Fruit fly (Drosophila melanogaster) whole organism, pupa: ENCODE data around the gene CG45067.
A peak's percentile ranks its signal among the peaks of the same experiment; 100 is the strongest.

Experiments
- CG10348 ChIP-seq: fragments of 200-800 bp; sonication (Bioruptor generic); IDR thresholded peaks from 2 replicates; pipeline ENCODE4 v1.3.6; 2022; ENCODE audit warnings: missing biosample characterization, missing genetic modification characterization
- CG12605 ChIP-seq: fragments of 200-800 bp; sonication (Bioruptor generic); IDR thresholded peaks from 2 replicates; pipeline ENCODE4 v1.3.6; 2022; ENCODE audit warnings: missing biosample characterization, missing genetic modification characterization
- CG13204 ChIP-seq: fragments of 200-800 bp; sonication (Bioruptor generic); optimal IDR thresholded peaks from 2 replicates; lab custom pipeline; 2018; ENCODE audit warnings: missing biosample characterization, mild to moderate bottlenecking, missing genetic modification characterization, moderate library complexity
- CG14655 ChIP-seq: fragments of 200-800 bp; sonication (Bioruptor generic); optimal IDR thresholded peaks from 3 replicates; lab custom pipeline; 2017; ENCODE audit warnings: mild to moderate bottlenecking, missing biosample characterization, missing genetic modification reagents, missing genetic modification characterization
- CG15710 ChIP-seq: fragments of 200-800 bp; sonication (Bioruptor generic); optimal IDR thresholded peaks from 2 replicates; lab custom pipeline; 2018; ENCODE audit warnings: missing biosample characterization, mild to moderate bottlenecking, missing genetic modification characterization, moderate library complexity
- CG17806 ChIP-seq: fragments of 200-800 bp; sonication (Bioruptor generic); optimal IDR thresholded peaks from 2 replicates; lab custom pipeline; 2018; ENCODE audit warnings: missing biosample characterization, mild to moderate bottlenecking, missing genetic modification characterization, moderate library complexity
- CG32121 ChIP-seq: fragments of 200-800 bp; sonication (Bioruptor generic); IDR thresholded peaks from 2 replicates; pipeline ENCODE4 v1.3.6; 2022; ENCODE audit warnings: missing biosample characterization, missing genetic modification characterization
- CG34367 ChIP-seq: fragments of 200-800 bp; sonication (Bioruptor generic); optimal IDR thresholded peaks from 2 replicates; lab custom pipeline; 2018; ENCODE audit warnings: missing biosample characterization, mild to moderate bottlenecking, missing genetic modification characterization
- CG4496 ChIP-seq: fragments of 200-800 bp; sonication (Bioruptor generic); IDR thresholded peaks from 3 replicates; pipeline ENCODE4 v1.3.6; 2022; ENCODE audit warnings: missing biosample characterization, missing genetic modification characterization
- CG8159 ChIP-seq: fragments of 200-800 bp; sonication (Bioruptor generic); optimal IDR thresholded peaks from 3 replicates; lab custom pipeline; 2018; ENCODE audit warnings: missing biosample characterization, mild to moderate bottlenecking, missing genetic modification characterization, moderate library complexity
- CG8301 ChIP-seq: fragments of 200-800 bp; sonication (Bioruptor generic); optimal IDR thresholded peaks from 2 replicates; lab custom pipeline; 2018; ENCODE audit warnings: missing biosample characterization, mild to moderate bottlenecking, missing genetic modification characterization
- CG9948 ChIP-seq: fragments of 200-800 bp; sonication (Bioruptor generic); optimal IDR thresholded peaks from 2 replicates; lab custom pipeline; 2018; ENCODE audit warnings: missing biosample characterization, mild to moderate bottlenecking, missing genetic modification characterization, moderate library complexity
- D1 ChIP-seq: fragments of 200-800 bp; sonication (Bioruptor generic); optimal IDR thresholded peaks from 2 replicates; lab custom pipeline; 2018; ENCODE audit warnings: missing biosample characterization, mild to moderate bottlenecking, missing genetic modification characterization, moderate library complexity
- EcR ChIP-seq: fragments of 200-800 bp; sonication (Bioruptor generic); optimal IDR thresholded peaks from 3 replicates; lab custom pipeline; 2019; ENCODE audit warnings: missing biosample characterization, missing genetic modification characterization, mild to moderate bottlenecking, moderate library complexity, missing genetic modification reagents
- Ets98B ChIP-seq: fragments of 200-800 bp; sonication (Bioruptor generic); IDR thresholded peaks from 2 replicates; pipeline ENCODE4 v1.3.6; 2022; ENCODE audit warnings: missing biosample characterization, missing genetic modification characterization
- Pif1A ChIP-seq: fragments of 200-800 bp; sonication (Bioruptor generic); optimal IDR thresholded peaks from 3 replicates; lab custom pipeline; 2016; ENCODE audit warnings: missing biosample characterization, missing genetic modification characterization
- Pif1B ChIP-seq: fragments of 200-800 bp; sonication (Bioruptor generic); optimal IDR thresholded peaks from 3 replicates; lab custom pipeline; 2016; ENCODE audit warnings: missing biosample characterization, missing genetic modification characterization
- Snoo ChIP-seq: fragments of 200-800 bp; sonication (Bioruptor generic); optimal IDR thresholded peaks from 3 replicates; lab custom pipeline; 2017; ENCODE audit warnings: missing biosample characterization, mild to moderate bottlenecking, missing genetic modification characterization, inconsistent platforms
- fd96Ca ChIP-seq: fragments of 200-800 bp; sonication (Bioruptor generic); IDR thresholded peaks from 3 replicates; pipeline ENCODE4 v1.3.6; 2022; ENCODE audit warnings: missing biosample characterization, missing genetic modification characterization
- gl ChIP-seq: fragments of 200-800 bp; sonication (Bioruptor generic); optimal IDR thresholded peaks from 2 replicates; lab custom pipeline; 2018; ENCODE audit warnings: missing biosample characterization, mild to moderate bottlenecking, missing genetic modification characterization
- rn ChIP-seq: fragments of 200-800 bp; sonication (Bioruptor generic); IDR thresholded peaks from 2 replicates; pipeline ENCODE4 v1.3.6; 2022; ENCODE audit warnings: missing biosample characterization, missing genetic modification characterization

CG45067 gene

DNA sequence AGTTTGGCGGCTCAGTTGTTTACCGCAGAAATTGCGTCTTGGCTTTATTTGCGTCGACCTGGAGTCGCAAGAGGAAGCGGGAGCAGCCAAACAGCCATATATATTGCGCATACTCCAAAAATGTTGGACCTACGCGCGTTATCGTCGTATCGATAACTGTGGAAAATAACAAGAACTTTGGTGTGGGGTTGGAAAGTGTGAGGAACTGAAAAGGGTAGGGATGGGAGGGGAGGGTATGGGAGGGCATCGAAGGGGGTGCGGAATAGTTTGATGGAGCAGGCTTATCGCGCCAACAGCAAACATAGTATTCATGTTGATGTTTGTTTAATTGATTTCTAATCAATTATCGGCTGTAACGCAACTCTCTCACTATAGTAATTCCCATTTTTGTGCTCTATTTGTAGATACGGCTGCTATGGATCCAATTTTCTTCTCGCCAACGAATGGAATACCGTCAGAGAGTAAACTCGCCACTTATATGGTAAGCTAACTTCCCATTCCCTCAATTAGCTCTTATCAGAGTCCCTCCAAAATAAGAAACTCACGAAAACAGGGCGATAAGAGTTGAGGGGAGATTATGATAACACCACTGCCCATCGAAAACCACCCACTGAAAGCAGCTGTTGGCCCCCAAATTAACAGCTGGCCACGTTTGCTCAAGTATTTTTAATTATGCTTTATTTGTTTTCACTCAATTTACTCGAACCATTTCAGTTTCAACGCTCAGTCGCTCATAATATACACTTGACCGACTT, 30.8 kb downstream of the CG45067 start:
- TF ChIP-seq CG14655 (no peak), Ets98B (GFP tag; lab: Robert Waterston, UW) (0 out of 2 replicates have a peak, but pooled peaks have one; percentile 21)
- TF ChIP-seq, all 21 proteins: peak for 1

dm6 chr3L:3081966-3082516, 32.2 kb downstream of the CG45067 start:
- TF ChIP-seq D1 (tag; lab: Kevin White, UChicago) (no peak), CG17806 (no peak), CG10348 (GFP tag; lab: Robert Waterston, UW) (no peak)

dm6 chr3L:3081146-3081872, 33.0 kb downstream of the CG45067 start:
- TF ChIP-seq CG10348 (GFP tag; lab: Robert Waterston, UW) (peak; percentile 87), rn (GFP tag; lab: Robert Waterston, UW) (peak; percentile 95), gl (peak; percentile 96), CG4496 (GFP tag; lab: Robert Waterston, UW) (peak; percentile 99), CG8301 (peak; percentile 98), Snoo (peak; percentile 99), Ets98B (GFP tag; lab: Robert Waterston, UW) (peak; percentile 99), Pif1B (GFP tag; lab: Kevin White, UChicago) (peak; percentile 99), fd96Ca (GFP tag; lab: Robert Waterston, UW) (peak; percentile 99), CG14655 (peak; percentile 97), CG12605 (GFP tag; lab: Robert Waterston, UW) (peak; percentile 98), CG8159 (tag; lab: Kevin White, UChicago) (peak; percentile 97), CG34367 (tag; lab: Kevin White, UChicago) (peak; percentile 98), CG15710 (tag; lab: Kevin White, UChicago) (peak; percentile 95), CG9948 (tag; lab: Kevin White, UChicago) (peak; percentile 98), CG13204 (GFP tag; lab: Kevin White, UChicago) (peak; percentile 97), D1 (tag; lab: Kevin White, UChicago) (peak; percentile 97), EcR (GFP tag; lab: Kevin White, UChicago) (peak; percentile 45), Pif1A (peak; percentile 99), CG32121 (peak; percentile 99), CG17806 (peak; percentile 98)

DNA sequence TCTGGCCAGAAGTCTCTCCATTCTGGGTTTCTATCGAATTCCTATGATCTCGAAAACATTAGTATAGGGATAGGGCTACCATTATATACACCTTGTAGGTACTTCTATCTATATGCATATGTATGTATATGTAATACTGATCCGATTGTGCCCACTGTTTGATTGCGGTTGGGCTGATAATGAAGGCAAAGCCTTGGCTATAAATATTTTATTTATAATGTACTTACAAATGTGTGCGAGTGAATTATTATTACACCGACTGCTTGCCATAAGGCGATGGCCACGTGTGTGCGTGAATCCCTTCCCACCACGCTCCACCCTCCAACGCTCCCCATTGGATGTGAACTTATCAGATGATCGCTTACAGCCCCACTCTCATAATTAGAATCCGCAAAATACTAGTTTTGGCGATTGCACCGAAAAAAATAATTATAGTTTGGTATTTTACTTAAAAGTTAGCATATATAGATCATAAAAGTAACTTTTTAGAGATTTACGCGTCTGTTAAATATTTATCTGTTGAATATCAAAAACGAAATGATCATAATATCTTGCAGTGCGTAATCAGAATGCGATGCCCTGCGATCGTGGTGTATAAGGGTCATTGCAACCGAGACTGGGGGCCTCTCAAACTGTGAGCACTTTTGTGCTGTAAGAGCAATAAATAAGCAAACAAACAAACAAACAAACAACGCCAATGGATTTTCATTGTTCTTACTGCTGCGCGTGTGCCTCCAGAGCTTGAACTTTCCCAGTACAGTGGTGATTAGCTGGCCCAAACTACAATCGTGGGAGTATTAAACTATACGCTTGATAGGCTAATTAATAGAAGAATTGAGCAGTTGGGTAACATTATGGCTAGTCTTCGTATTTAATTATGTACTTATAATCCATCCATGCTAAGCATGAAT, 33.9 kb downstream of the CG45067 start:
- TF ChIP-seq CG8159 (tag; lab: Kevin White, UChicago) = peak; percentile 46
- peak; percentile 52 for TF ChIP-seq EcR (GFP tag; lab: Kevin White, UChicago)
- no peak for TF ChIP-seq CG13204 (GFP tag; lab: Kevin White, UChicago)
- no peak for TF ChIP-seq Snoo
- peak; percentile 4; the same call in 1 of the 2 replicates for TF ChIP-seq rn (GFP tag; lab: Robert Waterston, UW)
- TF ChIP-seq CG34367 (tag; lab: Kevin White, UChicago) = no peak
- peak; percentile 41 for TF ChIP-seq CG9948 (tag; lab: Kevin White, UChicago)
- TF ChIP-seq CG15710 (tag; lab: Kevin White, UChicago) = peak; percentile 42
- peak; percentile 59 for TF ChIP-seq CG32121
- peak; percentile 42 for TF ChIP-seq CG12605 (GFP tag; lab: Robert Waterston, UW)
- TF ChIP-seq Pif1A = no peak
- peak; percentile 30 for TF ChIP-seq CG17806
- TF ChIP-seq Ets98B (GFP tag; lab: Robert Waterston, UW) = peak; percentile 12; the same call in 1 of the 2 replicates
- peak; percentile 40 for TF ChIP-seq CG14655
- peak; percentile 7; the same call in 1 of the 3 replicates for TF ChIP-seq fd96Ca (GFP tag; lab: Robert Waterston, UW)
- TF ChIP-seq gl = no peak
- TF ChIP-seq CG4496 (GFP tag; lab: Robert Waterston, UW) = peak; percentile 79; the same call in 2 of the 3 replicates
- peak; percentile 30 for TF ChIP-seq CG8301

dm6 chr3L:3079156-3079495, 35.1 kb downstream of the CG45067 start:
- TF ChIP-seq CG34367 (tag; lab: Kevin White, UChicago) = no peak
- no peak for TF ChIP-seq CG13204 (GFP tag; lab: Kevin White, UChicago)
- TF ChIP-seq CG14655 = no peak
- TF ChIP-seq Pif1A = no peak
